Worm (Caenorhabditis elegans): ENCODE measurements around the gene F32D8.3.

ce11 chrV:10898107-10898506 lies 11.5 kb downstream of the F32D8.3 start, which contains the start of gene F32D8.7:
- no peak for TF ChIP-seq ceh-83 (GFP tag; optimal IDR thresholded peaks at IDR 0.05)
- TF ChIP-seq ztf-11 (tag; optimal IDR thresholded peaks at IDR 0.05) = no peak
- no peak for TF ChIP-seq nhr-28 (tag; optimal IDR thresholded peaks at IDR 0.05)
- TF ChIP-seq nhr-237 (tag; optimal IDR thresholded peaks at IDR 0.05) = no peak
- TF ChIP-seq nhr-76 (tag; optimal IDR thresholded peaks at IDR 0.05) = no peak
- no peak for TF ChIP-seq snpc-4 (tag; optimal IDR thresholded peaks at IDR 0.05)
- TF ChIP-seq elt-3 (tag; optimal IDR thresholded peaks at IDR 0.05) = no peak
- TF ChIP-seq pha-4 (tag; optimal IDR thresholded peaks at IDR 0.05) = no peak
- no peak for TF ChIP-seq elt-1 (tag; optimal IDR thresholded peaks at IDR 0.05; ENCODE audit: borderline replicate concordance, insufficient read depth)

All from whole organism, mixed stage, embryonic.